Fruit fly (Drosophila melanogaster): Measurements from ENCODE around the gene CG34140.

The CG34140 gene

dm6 chr3L:223019-223902 is 39.0 kb upstream of the CG34140 start, which contains the start of the genes pyx and CG33229 (continued):
- peak; percentile 35 for TF ChIP-seq CG17802 (tag; optimal IDR thresholded peaks at IDR 0.05)
- peak; percentile 87 for TF ChIP-seq az2 (GFP tag; optimal IDR thresholded peaks at IDR 0.05)
- peak; percentile 92 for TF ChIP-seq Dek (tag; optimal IDR thresholded peaks at IDR 0.05)
- peak; percentile 76 for TF ChIP-seq slou (GFP tag; optimal IDR thresholded peaks at IDR 0.05)
- peak; percentile 85 for TF ChIP-seq CHES-1-like (GFP tag; optimal IDR thresholded peaks at IDR 0.05)
- TF ChIP-seq sob (GFP tag; IDR thresholded peaks at IDR 0.05), result peak; percentile 86
- TF ChIP-seq CG34376 (GFP tag; optimal IDR thresholded peaks at IDR 0.05), result peak; percentile 54
- no peak for TF ChIP-seq hb (GFP tag; IDR thresholded peaks at IDR 0.05; ENCODE audit: partially characterized antibody)
- TF ChIP-seq CG11247 (GFP tag; IDR thresholded peaks at IDR 0.05), result peak; percentile 68
- TF ChIP-seq Stat92E (GFP tag; optimal IDR thresholded peaks at IDR 0.05), result no peak
- TF ChIP-seq Dp (GFP tag; optimal IDR thresholded peaks at IDR 0.05), result peak; percentile 91
- peak; percentile 75 for TF ChIP-seq Hmx (GFP tag; optimal IDR thresholded peaks at IDR 0.05)
- TF ChIP-seq crc (GFP tag; optimal IDR thresholded peaks at IDR 0.05), result peak; percentile 60
- peak; percentile 81 for TF ChIP-seq Sox100B (GFP tag; optimal IDR thresholded peaks at IDR 0.05)
- peak; percentile 92 for TF ChIP-seq CG11456 (GFP tag; IDR thresholded peaks at IDR 0.05)
- TF ChIP-seq CG8924 (tag; optimal IDR thresholded peaks at IDR 0.05), result peak; percentile 85
- peak; percentile 44 for TF ChIP-seq CG3065 (GFP tag; optimal IDR thresholded peaks at IDR 0.05)
- peak; percentile 38 for TF ChIP-seq luna (GFP tag; optimal IDR thresholded peaks at IDR 0.05)
- TF ChIP-seq ERR (GFP tag; optimal IDR thresholded peaks at IDR 0.05), result no peak
- TF ChIP-seq ind (GFP tag; optimal IDR thresholded peaks at IDR 0.05), result peak; percentile 89
- peak; percentile 17 for TF ChIP-seq CG31365 (tag; optimal IDR thresholded peaks at IDR 0.05)
- TF ChIP-seq Spps (tag; optimal IDR thresholded peaks at IDR 0.05), result no peak
- no peak for TF ChIP-seq nerfin-2 (GFP tag; IDR thresholded peaks at IDR 0.05; ENCODE audit: partially characterized antibody)
- TF ChIP-seq BEAF-32 (GFP tag; optimal IDR thresholded peaks at IDR 0.05), result peak; percentile 37
- TF ChIP-seq Dll (GFP tag; IDR thresholded peaks at IDR 0.05; ENCODE audit: partially characterized antibody), result 0 out of 4 replicates have a peak, but pooled peaks have one; percentile 26
- peak; percentile 82 for TF ChIP-seq CG14441 (GFP tag; IDR thresholded peaks at IDR 0.05)
- peak; percentile 44 for TF ChIP-seq Hey (tag; optimal IDR thresholded peaks at IDR 0.05)
- TF ChIP-seq CG4360 (GFP tag; IDR thresholded peaks at IDR 0.05), result no peak
- TF ChIP-seq CG42726 (GFP tag; IDR thresholded peaks at IDR 0.05; ENCODE audit: partially characterized antibody), result no peak
- TF ChIP-seq exex (tag; optimal IDR thresholded peaks at IDR 0.05), result peak; percentile 60
- TF ChIP-seq tx (GFP tag; optimal IDR thresholded peaks at IDR 0.05), result peak; percentile 82
- TF ChIP-seq amos (GFP tag; IDR thresholded peaks at IDR 0.05; ENCODE audit: partially characterized antibody), result peak; percentile 17; the same call in 1 of the 2 replicates
- TF ChIP-seq esg (GFP tag; conservative IDR thresholded peaks at IDR 0.05), result peak; percentile 77; the same call in 1 of the 2 replicates
- TF ChIP-seq CG8089 (GFP tag; optimal IDR thresholded peaks at IDR 0.05), result peak; percentile 66
- peak; percentile 68 for TF ChIP-seq wor (GFP tag; IDR thresholded peaks at IDR 0.05)
- no peak for TF ChIP-seq pita (GFP tag; optimal IDR thresholded peaks at IDR 0.05)
- peak in 1 of 3 experiments; percentile 80 for TF ChIP-seq lola (GFP tag; optimal IDR thresholded peaks at IDR 0.05)
- TF ChIP-seq CG15479 (GFP tag; optimal IDR thresholded peaks at IDR 0.05), result no peak
- no peak for TF ChIP-seq sr (GFP tag; IDR thresholded peaks at IDR 0.05)
- peak; percentile 55; the same call in 1 of the 2 replicates for TF ChIP-seq CG1024 (GFP tag; IDR thresholded peaks at IDR 0.05)
- TF ChIP-seq CG2712 (tag; optimal IDR thresholded peaks at IDR 0.05), result peak; percentile 88
- peak; percentile 13 for TF ChIP-seq CG6683 (GFP tag; optimal IDR thresholded peaks at IDR 0.05)
- TF ChIP-seq CG11398 (GFP tag; optimal IDR thresholded peaks at IDR 0.05), result no peak
- TF ChIP-seq Tbp (GFP tag; optimal IDR thresholded peaks at IDR 0.05), result no peak
- peak; percentile 5; the same call in 1 of the 2 replicates for TF ChIP-seq CG10321 (GFP tag; IDR thresholded peaks at IDR 0.05)
- peak; percentile 40; the same call in 1 of the 2 replicates for TF ChIP-seq Poxn (GFP tag; IDR thresholded peaks at IDR 0.05)
- TF ChIP-seq CG31388 (GFP tag; optimal IDR thresholded peaks at IDR 0.05), result peak; percentile 63

Measured in whole organism, embryonic.